Worm (Caenorhabditis elegans) whole organism, mixed stage, embryonic: ENCODE data around the gene vap-1.

Source experiments
- M03D4.4 ChIP-seq: sonication (generic microtip); optimal IDR thresholded peaks from 2 replicates; lab custom pipeline; 2017; ENCODE audit warnings: mild to moderate bottlenecking, missing genetic modification characterization, missing compliant biosample characterization
- elt-1 ChIP-seq: sonication (generic microtip); optimal IDR thresholded peaks from 2 replicates; lab custom pipeline; 2017; ENCODE audit warnings: missing genetic modification characterization, mild to moderate bottlenecking, missing compliant biosample characterization, antibody characterized with exemption, moderate library complexity, borderline replicate concordance; ENCODE audit not compliant: insufficient read depth
- ham-2 ChIP-seq: fragments of 200-800 bp; sonication (Bioruptor generic); optimal IDR thresholded peaks from 2 replicates; lab custom pipeline; 2018; ENCODE audit warnings: mild to moderate bottlenecking, missing genetic modification characterization, missing compliant biosample characterization
- mep-1 ChIP-seq: fragments of 150-350 bp; optimal IDR thresholded peaks from 2 replicates; lab custom pipeline; 2017; ENCODE audit warnings: missing biosample characterization, missing genetic modification reagents, missing genetic modification characterization, inconsistent platforms
- nhr-12 ChIP-seq: fragments of 150-350 bp; optimal IDR thresholded peaks from 2 replicates; lab custom pipeline; 2014; ENCODE audit warnings: missing biosample characterization, missing genetic modification characterization
- nhr-28 ChIP-seq: fragments of 150-350 bp; optimal IDR thresholded peaks from 2 replicates; lab custom pipeline; 2014; ENCODE audit warnings: missing biosample characterization, missing genetic modification characterization
- nhr-76 ChIP-seq: sonication (generic microtip); optimal IDR thresholded peaks from 2 replicates; lab custom pipeline; 2017; ENCODE audit warnings: missing biosample characterization, missing genetic modification characterization
- pha-4 ChIP-seq: fragments of 150-350 bp; optimal IDR thresholded peaks from 2 replicates; lab custom pipeline; 2018; ENCODE audit warnings: missing biosample characterization, missing genetic modification reagents, missing genetic modification characterization
- snpc-4 ChIP-seq: fragments of 150-350 bp; optimal IDR thresholded peaks from 2 replicates; lab custom pipeline; 2014; ENCODE audit warnings: missing biosample characterization, missing genetic modification characterization
- unc-39 ChIP-seq: fragments of 150-350 bp; optimal IDR thresholded peaks from 2 replicates; lab custom pipeline; 2014; ENCODE audit warnings: missing biosample characterization, missing genetic modification characterization
- ztf-11 ChIP-seq: fragments of 150-350 bp; optimal IDR thresholded peaks from 2 replicates; lab custom pipeline; 2014; ENCODE audit warnings: missing biosample characterization, missing genetic modification characterization

- no peak for TF ChIP-seq nhr-12 (tag; lab: Kevin White, UChicago)
- TF ChIP-seq ztf-11 (tag; lab: Kevin White, UChicago), result no peak
- no peak for TF ChIP-seq pha-4 (tag; lab: Kevin White, UChicago)
- no peak for TF ChIP-seq elt-1 (tag; lab: Kevin White, UChicago)
- TF ChIP-seq snpc-4 (tag; lab: Kevin White, UChicago), result no peak
- TF ChIP-seq mep-1 (tag; lab: Kevin White, UChicago), result no peak
- TF ChIP-seq nhr-28, result no peak
- TF ChIP-seq M03D4.4 (tag; lab: Kevin White, UChicago), result no peak
- no peak for TF ChIP-seq unc-39
- TF ChIP-seq ham-2 (GFP tag; lab: Kevin White, UChicago), result no peak
- no peak for TF ChIP-seq nhr-76
Measured at ce11 chrX:17368542-17368941, 27.8 kb downstream of the vap-1 start, which contains the start of gene mfsd-10.
